Fruit fly (Drosophila melanogaster) whole organism, prepupa: ENCODE results near the gene Sam-S.

Experiments
- CG15336 ChIP-seq: fragments of 200-800 bp; sonication (Bioruptor generic); IDR thresholded peaks from 2 replicates; pipeline ENCODE4 v1.3.6; 2022; ENCODE audit warnings: missing biosample characterization, missing genetic modification characterization
- CG6276 ChIP-seq: fragments of 200-800 bp; sonication (Bioruptor generic); optimal IDR thresholded peaks from 2 replicates; lab custom pipeline; 2017; ENCODE audit warnings: missing biosample characterization, mild to moderate bottlenecking, missing genetic modification characterization
- Eip78C ChIP-seq: fragments of 200-800 bp; sonication (Bioruptor generic); peaks from one replicate; lab custom pipeline; 2016; ENCODE audit warnings: missing biosample characterization, missing genetic modification characterization
- Eip93F ChIP-seq: fragments of 200-800 bp; sonication (Bioruptor generic); optimal IDR thresholded peaks from 2 replicates; lab custom pipeline; 2016; ENCODE audit warnings: missing biosample characterization, mild to moderate bottlenecking, missing genetic modification characterization
- Hr38 ChIP-seq: sonication (Bioruptor generic); optimal IDR thresholded peaks from 2 replicates; lab custom pipeline; 2016; ENCODE audit warnings: missing biosample characterization, missing genetic modification characterization
- Met ChIP-seq: fragments of 200-800 bp; sonication (Bioruptor generic); optimal IDR thresholded peaks from 3 replicates; lab custom pipeline; 2016; ENCODE audit warnings: missing biosample characterization, missing genetic modification characterization
- OdsH ChIP-seq: fragments of 200-800 bp; sonication (Bioruptor generic); optimal IDR thresholded peaks from 3 replicates; lab custom pipeline; 2016; ENCODE audit warnings: missing biosample characterization, missing genetic modification characterization
- fd59A ChIP-seq: fragments of 200-800 bp; sonication (Bioruptor generic); optimal IDR thresholded peaks from 2 replicates; lab custom pipeline; 2017; ENCODE audit warnings: missing biosample characterization, mild to moderate bottlenecking, missing genetic modification characterization, missing genetic modification reagents
- lz ChIP-seq: fragments of 200-800 bp; sonication (Bioruptor generic); optimal IDR thresholded peaks from 3 replicates; lab custom pipeline; 2016; ENCODE audit warnings: missing biosample characterization, missing genetic modification characterization
- pdm3 ChIP-seq: fragments of 200-800 bp; sonication (Bioruptor generic); optimal IDR thresholded peaks from 3 replicates; lab custom pipeline; 2016; ENCODE audit warnings: missing biosample characterization, missing genetic modification characterization

DNA sequence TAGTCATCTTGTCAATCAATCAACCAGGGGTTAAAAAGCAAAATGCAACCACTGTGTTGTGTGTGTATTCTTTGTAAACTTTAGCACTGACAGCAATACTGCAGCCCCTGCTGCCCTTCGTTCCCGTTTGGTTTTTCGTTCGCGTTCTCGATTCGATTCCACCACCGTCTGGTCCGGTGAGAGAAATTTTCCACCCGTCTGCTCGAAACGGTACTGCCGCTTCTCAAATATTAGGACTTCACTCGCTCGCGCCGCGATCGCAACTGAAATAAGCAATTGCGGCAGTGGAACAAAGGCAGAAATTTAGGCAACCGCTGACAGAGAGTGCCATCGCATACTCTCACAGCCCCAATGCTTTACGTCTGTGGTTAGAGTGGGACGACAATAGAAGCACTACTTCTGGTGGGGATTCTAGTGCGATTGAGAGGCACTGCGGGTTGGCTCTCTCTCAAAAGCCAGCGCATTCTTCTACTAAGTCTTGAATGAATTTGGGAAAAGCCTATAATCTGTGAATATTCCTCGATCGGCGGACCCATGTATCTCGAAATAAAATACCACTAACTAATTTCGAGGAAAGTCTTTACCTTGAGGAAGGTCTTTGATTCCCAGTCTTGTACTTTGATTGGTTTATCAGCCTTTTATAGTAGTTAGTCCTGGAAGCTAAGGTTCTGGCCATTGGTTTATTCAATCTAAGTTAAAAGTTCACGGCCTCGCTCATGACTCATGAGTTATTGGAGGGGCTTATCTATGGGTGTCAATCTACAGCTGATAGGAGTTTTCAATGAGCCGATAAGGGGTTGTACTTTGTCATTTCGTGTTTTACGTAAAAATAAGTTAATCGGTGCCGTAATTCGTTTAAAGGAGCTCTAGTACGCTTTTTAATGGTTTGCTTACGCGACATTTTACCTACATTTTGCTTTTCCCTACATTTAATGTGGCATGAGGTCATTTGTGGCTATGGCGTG is 22.6 kb downstream of the Sam-S start:
- TF ChIP-seq Eip93F (GFP tag; lab: Kevin White, UChicago) (peak; percentile 83), pdm3 (no peak), OdsH (GFP tag; lab: Kevin White, UChicago) (no peak), lz (GFP tag; lab: Kevin White, UChicago) (peak; percentile 25), fd59A (GFP tag; lab: Kevin White, UChicago) (no peak), Hr38 (GFP tag; lab: Kevin White, UChicago) (no peak), Met (GFP tag; lab: Kevin White, UChicago) (peak; percentile 47), Eip78C (GFP tag; lab: Kevin White, UChicago) (peak; percentile 83), CG15336 (GFP tag; lab: Robert Waterston, UW) (peak; percentile 47; the same call in 1 of the 2 replicates), CG6276 (GFP tag; lab: Kevin White, UChicago) (peak; percentile 65)
